Fruit fly (Drosophila melanogaster): ENCODE results near the gene CG32638.

The CG32638 gene

DNA sequence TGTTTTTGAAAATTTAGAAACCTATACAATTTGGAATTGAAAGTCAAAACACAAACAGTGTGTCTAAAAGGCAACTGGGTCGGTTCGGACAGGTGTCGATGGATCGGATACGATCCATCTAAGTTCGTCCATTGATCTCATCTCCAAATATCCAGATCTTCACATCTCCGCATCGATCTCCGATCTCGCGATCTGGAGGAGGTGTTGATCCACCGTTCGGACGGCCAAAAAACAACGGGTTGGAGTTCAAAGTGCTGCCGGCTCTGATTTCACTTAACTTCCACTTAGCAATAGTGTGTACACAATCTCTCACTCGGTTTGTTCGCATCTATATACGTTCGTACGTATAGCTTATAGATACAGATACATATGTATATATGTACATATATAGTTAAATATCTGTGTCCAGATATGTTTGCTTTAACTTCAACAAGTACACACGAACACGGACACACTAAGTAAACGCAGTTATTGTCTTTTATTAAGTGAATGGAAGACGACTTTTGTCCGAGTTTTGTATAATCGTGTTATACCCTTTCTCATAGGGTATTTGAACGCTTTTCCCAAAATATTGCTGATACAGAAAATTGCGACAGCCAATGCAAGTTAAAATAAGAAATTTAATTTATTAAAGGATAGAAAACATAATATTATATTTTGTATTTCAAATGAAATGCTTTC, 20.3 kb downstream of the CG32638 start, which contains the start of gene Fer3HCH (continued):
- TF ChIP-seq Ravus (GFP tag; IDR thresholded peaks at IDR 0.05) (no peak), unpg (GFP tag; optimal IDR thresholded peaks at IDR 0.05) (peak; percentile 21), CG10543 (GFP tag; optimal IDR thresholded peaks at IDR 0.05) (no peak), br (optimal IDR thresholded peaks at IDR 0.05) (no peak), CG2116 (GFP tag; optimal IDR thresholded peaks at IDR 0.05) (no peak), otp (GFP tag; IDR thresholded peaks at IDR 0.05) (no peak), CG6654 (GFP tag; optimal IDR thresholded peaks at IDR 0.05) (no peak), Awh (GFP tag; IDR thresholded peaks at IDR 0.05) (0 out of 2 replicates have a peak, but pooled peaks have one; percentile 29), ATbp (GFP tag; optimal IDR thresholded peaks at IDR 0.05) (peak; percentile 34), CG7556 (GFP tag; optimal IDR thresholded peaks at IDR 0.05) (peak; percentile 6), CG15269 (tag; optimal IDR thresholded peaks at IDR 0.05) (no peak), nerfin-1 (tag; optimal IDR thresholded peaks at IDR 0.05) (peak; percentile 7), CG12155 (GFP tag; optimal IDR thresholded peaks at IDR 0.05) (no peak), pfk (GFP tag; optimal IDR thresholded peaks at IDR 0.05) (no peak)

DNA sequence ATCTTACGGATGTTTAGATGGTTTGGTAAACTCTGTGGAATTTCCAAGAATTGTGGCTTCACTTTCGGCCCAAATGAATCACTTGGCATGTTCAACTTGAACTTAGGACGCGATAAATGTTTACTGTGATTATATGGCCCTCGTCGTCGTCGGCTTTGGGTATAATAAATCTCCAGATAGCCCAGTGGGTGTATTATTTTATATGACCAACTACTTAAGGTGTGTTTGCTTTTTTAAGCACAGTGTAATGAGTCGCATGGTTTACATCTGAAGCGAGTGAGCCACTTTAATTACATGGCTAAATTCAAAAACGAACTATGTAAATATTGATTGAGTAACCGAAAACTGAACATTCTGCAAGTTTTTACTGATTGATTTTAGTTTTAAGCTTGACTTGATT, 23.4 kb downstream of the CG32638 start:
- no peak for TF ChIP-seq CG2875 (GFP tag; optimal IDR thresholded peaks at IDR 0.05)
- TF ChIP-seq CG2889 (GFP tag; IDR thresholded peaks at IDR 0.05): no peak
- TF ChIP-seq ssp (GFP tag; IDR thresholded peaks at IDR 0.05): no peak
- no peak for TF ChIP-seq CG2116 (GFP tag; optimal IDR thresholded peaks at IDR 0.05)
- TF ChIP-seq CG4282 (GFP tag; optimal IDR thresholded peaks at IDR 0.05): no peak
- TF ChIP-seq CG34376 (GFP tag; optimal IDR thresholded peaks at IDR 0.05): peak; percentile 42
- peak; percentile 6 for TF ChIP-seq gem (tag; optimal IDR thresholded peaks at IDR 0.05)
- TF ChIP-seq CG9727 (GFP tag; optimal IDR thresholded peaks at IDR 0.05): no peak
- TF ChIP-seq chn (GFP tag; optimal IDR thresholded peaks at IDR 0.05): no peak
- no peak for TF ChIP-seq vnd (GFP tag; IDR thresholded peaks at IDR 0.05; ENCODE audit: partially characterized antibody)
- peak; percentile 34 for TF ChIP-seq CG3281 (GFP tag; optimal IDR thresholded peaks at IDR 0.05)
- no peak for TF ChIP-seq Dbx (GFP tag; IDR thresholded peaks at IDR 0.05)
- TF ChIP-seq mld (GFP tag; IDR thresholded peaks at IDR 0.05; ENCODE audit: partially characterized antibody): no peak
- TF ChIP-seq CG10959 (GFP tag; IDR thresholded peaks at IDR 0.05): no peak
- TF ChIP-seq mirr (GFP tag; optimal IDR thresholded peaks at IDR 0.05): peak; percentile 62
- TF ChIP-seq Taf1 (GFP tag; IDR thresholded peaks at IDR 0.05): no peak
- peak; percentile 22 for TF ChIP-seq CG6813 (GFP tag; optimal IDR thresholded peaks at IDR 0.05)
- no peak for TF ChIP-seq CG12744 (GFP tag; optimal IDR thresholded peaks at IDR 0.05)
- peak; percentile 48 for TF ChIP-seq CG17568 (GFP tag; optimal IDR thresholded peaks at IDR 0.05)
- TF ChIP-seq CG12219 (GFP tag; optimal IDR thresholded peaks at IDR 0.05): peak; percentile 22
- TF ChIP-seq CG32532 (GFP tag; IDR thresholded peaks at IDR 0.05): no peak
- no peak for TF ChIP-seq slp2 (GFP tag; optimal IDR thresholded peaks at IDR 0.05)
- no peak for TF ChIP-seq Oaz (GFP tag; IDR thresholded peaks at IDR 0.05)
- TF ChIP-seq CrebB (tag; optimal IDR thresholded peaks at IDR 0.05): peak; percentile 10
- TF ChIP-seq CG4328 (GFP tag; optimal IDR thresholded peaks at IDR 0.05): no peak
- TF ChIP-seq CG7987 (GFP tag; optimal IDR thresholded peaks at IDR 0.05): no peak
- no peak for TF ChIP-seq ap (GFP tag; IDR thresholded peaks at IDR 0.05)
- no peak for TF ChIP-seq CG4730 (GFP tag; IDR thresholded peaks at IDR 0.05)
- no peak for TF ChIP-seq CG8765 (GFP tag; IDR thresholded peaks at IDR 0.05)
- peak; percentile 15 for TF ChIP-seq Fer1 (GFP tag; optimal IDR thresholded peaks at IDR 0.05)
- no peak for TF ChIP-seq CG8290 (GFP tag; optimal IDR thresholded peaks at IDR 0.05)
- TF ChIP-seq CG8290 (tag; optimal IDR thresholded peaks at IDR 0.05): peak in 1 of 2 experiments; percentile 39
- TF ChIP-seq exex (tag; optimal IDR thresholded peaks at IDR 0.05): peak; percentile 13
- peak; percentile 52 for TF ChIP-seq sug (tag; optimal IDR thresholded peaks at IDR 0.05)
- no peak for TF ChIP-seq CkIIα-i1 (GFP tag; IDR thresholded peaks at IDR 0.05)
- no peak for TF ChIP-seq chif (GFP tag; optimal IDR thresholded peaks at IDR 0.05)
- TF ChIP-seq NfI (GFP tag; optimal IDR thresholded peaks at IDR 0.05): peak; percentile 2
